Worm (Caenorhabditis elegans) whole organism, early embryonic: ENCODE results near the gene srt-34.

ENCODE experiments used
- B0310.2 ChIP-seq: sonication (generic microtip); optimal IDR thresholded peaks from 2 replicates; lab custom pipeline; 2016; ENCODE audit warnings: mild to moderate bottlenecking, missing genetic modification characterization, missing compliant biosample characterization
- ceh-13 ChIP-seq: fragments of 200-800 bp; sonication (Bioruptor generic); optimal IDR thresholded peaks from 2 replicates; lab custom pipeline; 2018; ENCODE audit warnings: mild to moderate bottlenecking, missing genetic modification characterization, missing compliant biosample characterization
- sea-1 ChIP-seq: fragments of 200-800 bp; sonication (Bioruptor generic); conservative IDR thresholded peaks from 2 replicates; pipeline ENCODE4 v1.3.6; 2022; ENCODE audit warnings: missing genetic modification characterization, missing compliant biosample characterization
- tra-4 ChIP-seq: sonication (generic microtip); optimal IDR thresholded peaks from 2 replicates; lab custom pipeline; 2017; ENCODE audit warnings: missing genetic modification characterization, missing compliant biosample characterization

DNA sequence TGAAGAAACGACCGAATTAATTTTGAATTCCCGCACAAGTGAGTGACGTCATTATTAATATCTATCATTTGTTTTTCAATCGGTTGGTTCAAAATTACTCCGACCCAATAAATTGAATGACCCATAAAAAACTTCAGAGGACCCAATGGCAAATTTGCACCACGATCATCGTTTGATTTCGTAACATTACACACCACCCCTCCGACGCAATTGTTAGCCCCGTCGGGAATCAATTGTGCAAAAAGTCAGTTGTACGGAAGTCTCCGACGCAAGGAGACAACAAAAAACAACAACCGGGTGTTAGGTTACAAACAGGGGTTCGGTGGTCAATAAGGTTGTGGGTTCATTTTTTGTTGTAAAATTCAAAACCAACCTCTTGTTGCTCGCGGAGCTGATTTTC is 16.1 kb downstream of the srt-34 start:
- TF ChIP-seq sea-1 (GFP tag; lab: Robert Waterston, UW) (no peak), ceh-13 (GFP tag; lab: Kevin White, UChicago) (no peak), tra-4 (tag; lab: Kevin White, UChicago) (no peak), B0310.2 (tag; lab: Kevin White, UChicago) (no peak)
